Fruit fly (Drosophila melanogaster): ENCODE results near the gene CG11570.

The CG11570 gene

dm6 chr3L:11953217-11953616 is 4.4 kb downstream of the CG11570 start, which contains the start of gene obst-G:
Gene obst-G (minus strand): TSS chr3L:11953317.
- no peak for TF ChIP-seq NC2β (GFP tag; optimal IDR thresholded peaks at IDR 0.05)
- TF ChIP-seq Ssrp (tag; optimal IDR thresholded peaks at IDR 0.05) = no peak

- TF ChIP-seq CG13775 (GFP tag; optimal IDR thresholded peaks at IDR 0.05) (no peak), CG10366 (GFP tag; IDR thresholded peaks at IDR 0.05) (no peak), HHEX (GFP tag; optimal IDR thresholded peaks at IDR 0.05) (no peak), CG11560 (tag; IDR thresholded peaks at IDR 0.05) (no peak), CG7271 (tag; optimal IDR thresholded peaks at IDR 0.05) (no peak), CG6254 (GFP tag; optimal IDR thresholded peaks at IDR 0.05) (no peak), Mes4 (GFP tag; optimal IDR thresholded peaks at IDR 0.05) (no peak), Hmr (GFP tag; optimal IDR thresholded peaks at IDR 0.05) (no peak), Lhr (GFP tag; optimal IDR thresholded peaks at IDR 0.05) (no peak), tx (GFP tag; optimal IDR thresholded peaks at IDR 0.05) (no peak), CG14441 (GFP tag; IDR thresholded peaks at IDR 0.05) (no peak), Aef1 (GFP tag; IDR thresholded peaks at IDR 0.05) (no peak), Dll (GFP tag; IDR thresholded peaks at IDR 0.05; ENCODE audit: partially characterized antibody) (no peak), CG16863 (GFP tag; optimal IDR thresholded peaks at IDR 0.05) (no peak), Antp (GFP tag; optimal IDR thresholded peaks at IDR 0.05) (no peak), Hr51 (GFP tag; optimal IDR thresholded peaks at IDR 0.05) (no peak), ftz-f1 (GFP tag; optimal IDR thresholded peaks at IDR 0.05) (no peak), CG17612 (GFP tag; IDR thresholded peaks at IDR 0.05) (no peak), CG5245 (GFP tag; optimal IDR thresholded peaks at IDR 0.05) (no peak)
These were observed 8.0 kb downstream of the CG11570 start, which contains the start of gene CG17826 for dm6 chr3L:11949539-11949938. Gene CG17826 (plus strand): TSS chr3L:11949839.

dm6 chr3L:11947357-11947756 is 10.2 kb downstream of the CG11570 start, which contains the start of gene CG7252:
Gene CG7252 (plus strand): TSS chr3L:11947675.
- no peak for TF ChIP-seq ato (GFP tag; IDR thresholded peaks at IDR 0.05; ENCODE audit: partially characterized antibody)
- TF ChIP-seq CG11723 (GFP tag; optimal IDR thresholded peaks at IDR 0.05) = no peak
- TF ChIP-seq CG18599 (GFP tag; optimal IDR thresholded peaks at IDR 0.05) = peak; percentile 19
- peak; percentile 87 for TF ChIP-seq Hey (tag; optimal IDR thresholded peaks at IDR 0.05)
- TF ChIP-seq grn (GFP tag; optimal IDR thresholded peaks at IDR 0.05) = peak; percentile 82
- no peak for TF ChIP-seq CG7786 (GFP tag; optimal IDR thresholded peaks at IDR 0.05)
- TF ChIP-seq GATAe (GFP tag; conservative IDR thresholded peaks at IDR 0.05) = peak; percentile 46; the same call in 1 of the 2 replicates
- TF ChIP-seq exex (tag; optimal IDR thresholded peaks at IDR 0.05) = peak; percentile 96
- TF ChIP-seq tup (GFP tag; optimal IDR thresholded peaks at IDR 0.05) = no peak
- TF ChIP-seq CG18619 (GFP tag; optimal IDR thresholded peaks at IDR 0.05) = no peak
- TF ChIP-seq mirr (GFP tag; optimal IDR thresholded peaks at IDR 0.05) = peak; percentile 54
- no peak for TF ChIP-seq TFAM (GFP tag; optimal IDR thresholded peaks at IDR 0.05)
- TF ChIP-seq CG7357 (GFP tag; IDR thresholded peaks at IDR 0.05) = no peak
- TF ChIP-seq CG1529 (GFP tag; optimal IDR thresholded peaks at IDR 0.05) = no peak
- no peak for TF ChIP-seq trem (tag; optimal IDR thresholded peaks at IDR 0.05)

- TF ChIP-seq CG15601 (tag; optimal IDR thresholded peaks at IDR 0.05) (no peak), CG8388 (GFP tag; optimal IDR thresholded peaks at IDR 0.05) (peak; percentile 6), CG10979 (tag; optimal IDR thresholded peaks at IDR 0.05) (no peak)
These were observed 12.8 kb downstream of the CG11570 start, which contains the start of gene CG5883 for dm6 chr3L:11944752-11945151. Gene CG5883 (minus strand): TSS chr3L:11944852.

Measured in whole organism, embryonic.